Worm (Caenorhabditis elegans): ENCODE measurements around the gene mdt-10.

Gene mdt-10

DNA sequence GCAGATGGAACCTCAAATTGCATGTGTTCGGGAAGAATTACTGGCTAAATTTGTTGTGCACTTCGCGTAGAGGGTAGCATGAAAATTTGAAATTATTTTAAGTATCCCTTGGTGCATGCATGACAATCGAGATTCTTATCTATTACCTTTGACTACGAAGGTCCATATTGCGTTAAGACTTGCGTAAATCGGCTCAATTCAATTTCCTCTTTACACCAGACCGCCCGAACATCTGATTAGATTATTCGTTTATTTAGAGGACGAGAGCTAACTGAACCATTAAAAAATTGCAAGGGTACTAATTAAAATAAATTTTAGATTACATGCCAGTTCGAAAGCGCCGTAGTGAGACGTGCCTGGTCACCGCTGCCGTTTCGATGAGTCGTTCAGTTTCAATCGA is 37.3 kb downstream of the mdt-10 start:
- TF ChIP-seq ces-1 (GFP tag; optimal IDR thresholded peaks at IDR 0.05): peak; percentile 87
- TF ChIP-seq ztf-11 (tag; optimal IDR thresholded peaks at IDR 0.05): no peak
- no peak for TF ChIP-seq zip-8 (tag; optimal IDR thresholded peaks at IDR 0.05)
- TF ChIP-seq cnd-1 (tag; optimal IDR thresholded peaks at IDR 0.05): peak; percentile 9
- no peak for TF ChIP-seq ham-2 (GFP tag; optimal IDR thresholded peaks at IDR 0.05)
- peak; percentile 36 for TF ChIP-seq nhr-2 (tag; optimal IDR thresholded peaks at IDR 0.05)
- TF ChIP-seq unc-62 (GFP tag; optimal IDR thresholded peaks at IDR 0.05): no peak
- no peak for TF ChIP-seq ceh-83 (GFP tag; optimal IDR thresholded peaks at IDR 0.05)

DNA sequence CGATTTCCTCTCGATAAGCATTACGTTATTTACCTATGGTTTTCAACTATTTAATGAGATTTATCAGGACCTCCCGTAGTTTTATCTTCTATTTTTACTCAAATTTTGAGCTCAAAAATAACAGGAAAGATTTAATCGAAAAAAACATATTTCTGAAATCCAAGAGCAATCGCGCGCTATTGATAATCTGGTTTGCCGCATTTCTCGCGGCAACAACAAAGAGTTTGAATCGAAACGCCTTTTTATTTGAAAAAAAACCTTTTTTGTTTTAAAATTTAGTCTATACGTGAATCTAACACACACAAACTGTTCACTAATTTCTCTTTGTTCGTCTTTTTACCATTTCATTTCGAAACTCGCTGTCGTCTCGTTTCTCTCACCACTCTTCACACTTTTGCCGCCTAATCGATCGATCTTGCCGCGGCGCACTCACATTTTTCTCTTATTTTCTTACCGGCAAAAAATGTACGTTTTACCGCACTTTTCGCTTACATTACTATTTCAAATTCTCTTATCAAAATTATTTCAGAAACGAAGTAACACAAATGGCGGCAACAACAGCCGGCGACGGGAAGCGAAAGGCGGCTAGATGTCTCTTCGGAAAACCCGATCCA is 38.6 kb downstream of the mdt-10 start, which contains the start of gene cki-2:
cki-2 (plus strand) TSS at position 337 of the 614 bp plus-strand sequence.
- peak; percentile 71 for TF ChIP-seq ces-1 (GFP tag; optimal IDR thresholded peaks at IDR 0.05)
- no peak for TF ChIP-seq ceh-83 (GFP tag; optimal IDR thresholded peaks at IDR 0.05)
- peak; percentile 22 for TF ChIP-seq mep-1 (tag; optimal IDR thresholded peaks at IDR 0.05)

DNA sequence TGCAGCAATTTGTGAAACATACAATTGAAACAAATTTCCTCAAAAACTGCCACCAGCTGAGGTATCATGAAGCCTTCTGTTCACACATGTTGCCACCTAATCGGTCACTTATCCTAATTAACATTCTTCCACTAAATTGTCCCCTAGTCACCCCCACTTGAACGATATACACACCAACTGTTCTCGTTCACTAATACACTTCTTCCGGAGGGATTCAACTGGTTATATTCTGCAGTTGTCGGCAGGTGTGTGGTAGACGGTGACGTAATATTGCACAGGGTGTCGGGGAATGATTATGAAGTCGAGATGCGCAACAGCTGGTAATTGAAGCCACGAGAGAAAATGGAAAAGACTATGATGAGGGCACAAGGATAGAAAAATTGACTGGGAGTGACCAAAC is 39.4 kb downstream of the mdt-10 start:
- peak; percentile 98 for TF ChIP-seq lin-32 (GFP tag; optimal IDR thresholded peaks at IDR 0.05)
- peak; percentile 23 for TF ChIP-seq ces-1 (GFP tag; optimal IDR thresholded peaks at IDR 0.05)
- peak; percentile 11 for TF ChIP-seq unc-62 (GFP tag; optimal IDR thresholded peaks at IDR 0.05)
- peak; percentile 71 for TF ChIP-seq cnd-1 (tag; optimal IDR thresholded peaks at IDR 0.05)
- peak; percentile 96 for TF ChIP-seq hlh-1 (tag; optimal IDR thresholded peaks at IDR 0.05)
- TF ChIP-seq mab-5 (tag; optimal IDR thresholded peaks at IDR 0.05): no peak
- peak; percentile 30 for TF ChIP-seq mls-2 (tag; optimal IDR thresholded peaks at IDR 0.05)
- TF ChIP-seq zip-8 (tag; optimal IDR thresholded peaks at IDR 0.05): peak; percentile 77
- TF ChIP-seq nhr-2 (tag; optimal IDR thresholded peaks at IDR 0.05): peak; percentile 97
- TF ChIP-seq flh-1 (GFP tag; optimal IDR thresholded peaks at IDR 0.05): no peak

- TF ChIP-seq M03D4.4 (tag; optimal IDR thresholded peaks at IDR 0.05): no peak
- no peak for TF ChIP-seq elt-3 (tag; optimal IDR thresholded peaks at IDR 0.05)
- no peak for TF ChIP-seq tbx-8 (GFP tag; optimal IDR thresholded peaks at IDR 0.05)
- no peak for TF ChIP-seq unc-120 (tag; optimal IDR thresholded peaks at IDR 0.05; ENCODE audit: poor library complexity, severe bottlenecking)
- TF ChIP-seq flh-1 (GFP tag; optimal IDR thresholded peaks at IDR 0.05): no peak
- no peak for TF ChIP-seq ceh-39 (tag; optimal IDR thresholded peaks at IDR 0.05)
- no peak for TF ChIP-seq mab-5 (tag; optimal IDR thresholded peaks at IDR 0.05)
- no peak for TF ChIP-seq cnd-1 (tag; optimal IDR thresholded peaks at IDR 0.05)
- no peak for TF ChIP-seq ceh-83 (GFP tag; optimal IDR thresholded peaks at IDR 0.05)
- no peak for TF ChIP-seq snpc-4 (tag; optimal IDR thresholded peaks at IDR 0.05)
- TF ChIP-seq sem-2 (GFP tag; optimal IDR thresholded peaks at IDR 0.05): no peak
- TF ChIP-seq nhr-2 (tag; optimal IDR thresholded peaks at IDR 0.05): no peak
- no peak for TF ChIP-seq blmp-1 (tag; optimal IDR thresholded peaks at IDR 0.05)
- TF ChIP-seq nhr-28 (tag; optimal IDR thresholded peaks at IDR 0.05): no peak
- no peak for TF ChIP-seq unc-62 (GFP tag; optimal IDR thresholded peaks at IDR 0.05)
Measured at ce11 chrII:7814915-7815314, 39.9 kb downstream of the mdt-10 start.

ce11 chrII:7814215-7814614 is 40.6 kb downstream of the mdt-10 start:
- TF ChIP-seq nhr-2 (tag; optimal IDR thresholded peaks at IDR 0.05) (peak; percentile 98), flh-1 (GFP tag; optimal IDR thresholded peaks at IDR 0.05) (no peak), mab-5 (tag; optimal IDR thresholded peaks at IDR 0.05) (peak; percentile 13), pha-4 (tag; optimal IDR thresholded peaks at IDR 0.05) (peak; percentile 43), sptf-1 (tag; optimal IDR thresholded peaks at IDR 0.05) (peak; percentile 55), ham-2 (GFP tag; optimal IDR thresholded peaks at IDR 0.05) (peak; percentile 38), ztf-11 (tag; optimal IDR thresholded peaks at IDR 0.05) (peak; percentile 45), lin-13 (tag; optimal IDR thresholded peaks at IDR 0.05) (no peak), mls-2 (tag; optimal IDR thresholded peaks at IDR 0.05) (peak; percentile 87), unc-120 (tag; optimal IDR thresholded peaks at IDR 0.05; ENCODE audit: poor library complexity, severe bottlenecking) (no peak), ceh-43 (GFP tag; optimal IDR thresholded peaks at IDR 0.05) (peak; percentile 57), ces-1 (GFP tag; optimal IDR thresholded peaks at IDR 0.05) (peak; percentile 67), elt-1 (tag; optimal IDR thresholded peaks at IDR 0.05; ENCODE audit: borderline replicate concordance, insufficient read depth) (peak; percentile 28), unc-62 (GFP tag; optimal IDR thresholded peaks at IDR 0.05) (peak; percentile 93)

ce11 chrII:7813645-7814044 is 41.2 kb downstream of the mdt-10 start:
- no peak for TF ChIP-seq nhr-28 (tag; optimal IDR thresholded peaks at IDR 0.05)

All from whole organism, mixed stage, embryonic.